Worm (Caenorhabditis elegans) whole organism, L3 larva: ENCODE results near the gene scl-7.

ENCODE experiments used
- ZK546.5 ChIP-seq: sonication (generic microtip); optimal IDR thresholded peaks from 2 replicates; lab custom pipeline; 2017; ENCODE audit warnings: missing biosample characterization, missing genetic modification characterization
- egl-27 ChIP-seq: sonication (generic microtip); optimal IDR thresholded peaks from 4 replicates; lab custom pipeline; 2017; ENCODE audit warnings: missing biosample characterization, missing genetic modification reagents, missing genetic modification characterization
- jun-1 ChIP-seq: fragments of 150-350 bp; optimal IDR thresholded peaks from 2 replicates; lab custom pipeline; 2014; ENCODE audit warnings: missing biosample characterization, missing genetic modification reagents, missing genetic modification characterization
- nhr-12 ChIP-seq: fragments of 150-350 bp; optimal IDR thresholded peaks from 2 replicates; lab custom pipeline; 2014; ENCODE audit warnings: missing biosample characterization, missing genetic modification characterization
- pha-4 ChIP-seq: fragments of 150-350 bp; optimal IDR thresholded peaks from 2 replicates; lab custom pipeline; 2014; ENCODE audit warnings: missing biosample characterization, missing genetic modification reagents, missing genetic modification characterization
- pqm-1 ChIP-seq: fragments of 150-350 bp; optimal IDR thresholded peaks from 2 replicates; lab custom pipeline; 2017; ENCODE audit warnings: missing biosample characterization, missing genetic modification characterization, inconsistent platforms
- tbx-2 ChIP-seq: sonication (generic microtip); optimal IDR thresholded peaks from 2 replicates; lab custom pipeline; 2016; ENCODE audit warnings: mild to moderate bottlenecking, missing genetic modification characterization, missing compliant biosample characterization
- unc-62 ChIP-seq: fragments of 150-350 bp; sonication (generic microtip); optimal IDR thresholded peaks from 4 replicates; lab custom pipeline; 2014; ENCODE audit warnings: missing biosample characterization, missing genetic modification reagents, missing genetic modification characterization

ce11 chrIV:13075625-13076252, 5.5 kb downstream of the scl-7 start:
- no peak for TF ChIP-seq ZK546.5
- no peak for TF ChIP-seq nhr-12 (tag; lab: Kevin White, UChicago)
- no peak for TF ChIP-seq pqm-1 (tag; lab: Kevin White, UChicago)
- TF ChIP-seq jun-1 (tag; lab: Kevin White, UChicago): no peak
- no peak for TF ChIP-seq pha-4 (tag; lab: Kevin White, UChicago)
- TF ChIP-seq egl-27 (tag; lab: Kevin White, UChicago): no peak
- no peak for TF ChIP-seq tbx-2
- TF ChIP-seq unc-62 (GFP tag; lab: Kevin White, UChicago): no peak
